Worm (Caenorhabditis elegans) whole organism, L3 larva: Measurements from ENCODE around the gene unc-69.

Source experiments
- ceh-28 ChIP-seq: fragments of 150-350 bp; optimal IDR thresholded peaks from 2 replicates; lab custom pipeline; 2014; ENCODE audit warnings: missing biosample characterization, missing genetic modification reagents, missing genetic modification characterization
- ceh-9 ChIP-seq: sonication (generic microtip); optimal IDR thresholded peaks from 2 replicates; lab custom pipeline; 2018; ENCODE audit warnings: missing biosample characterization, missing genetic modification characterization
- lin-39 ChIP-seq: fragments of 150-350 bp; optimal IDR thresholded peaks from 2 replicates; lab custom pipeline; 2018; ENCODE audit warnings: missing biosample characterization, missing genetic modification reagents, missing genetic modification characterization
- nhr-12 ChIP-seq: fragments of 150-350 bp; optimal IDR thresholded peaks from 2 replicates; lab custom pipeline; 2014; ENCODE audit warnings: missing biosample characterization, missing genetic modification characterization
- pqm-1 ChIP-seq: fragments of 150-350 bp; optimal IDR thresholded peaks from 2 replicates; lab custom pipeline; 2017; ENCODE audit warnings: missing biosample characterization, missing genetic modification characterization, inconsistent platforms
- zag-1 ChIP-seq: fragments of 150-350 bp; optimal IDR thresholded peaks from 2 replicates; lab custom pipeline; 2014; ENCODE audit warnings: missing biosample characterization, missing genetic modification characterization

DNA sequence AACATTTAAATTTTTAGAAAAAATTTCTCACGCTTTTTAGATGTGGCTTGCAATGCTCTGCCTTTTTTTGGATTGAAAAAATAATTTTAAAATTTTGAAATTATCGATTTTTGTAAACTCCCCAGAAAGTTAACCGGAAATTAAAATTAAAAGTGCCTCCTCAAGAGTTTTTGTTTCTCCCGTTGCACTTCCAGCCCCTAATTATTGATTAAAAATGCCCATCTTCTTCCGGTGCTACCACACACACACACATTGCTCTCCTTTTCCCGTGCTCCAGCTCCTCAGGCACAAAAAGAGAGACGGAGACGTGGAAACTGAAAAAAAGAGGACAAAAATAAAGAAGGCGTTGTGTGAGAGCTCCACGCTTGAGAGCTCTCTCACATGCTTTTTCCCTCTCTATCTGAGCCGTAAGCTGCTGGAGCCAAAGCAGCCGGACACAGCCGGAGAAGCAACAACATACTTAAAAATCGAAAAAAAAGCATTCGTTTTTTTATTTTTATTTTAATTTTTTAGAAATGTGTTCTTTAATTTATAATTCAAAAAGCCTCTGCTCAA is 48.7 kb downstream of the unc-69 start:
- TF ChIP-seq zag-1 (tag; lab: Kevin White, UChicago), result no peak
- TF ChIP-seq ceh-28 (tag; lab: Kevin White, UChicago), result no peak
- TF ChIP-seq ceh-9 (tag; lab: Kevin White, UChicago), result no peak
- no peak for TF ChIP-seq lin-39 (tag; lab: Kevin White, UChicago)
- no peak for TF ChIP-seq nhr-12 (tag; lab: Kevin White, UChicago)
- no peak for TF ChIP-seq pqm-1 (tag; lab: Kevin White, UChicago)
